1 fruit fly cellular context compared by ENCODE assay signal in the genomic region with DNA sequence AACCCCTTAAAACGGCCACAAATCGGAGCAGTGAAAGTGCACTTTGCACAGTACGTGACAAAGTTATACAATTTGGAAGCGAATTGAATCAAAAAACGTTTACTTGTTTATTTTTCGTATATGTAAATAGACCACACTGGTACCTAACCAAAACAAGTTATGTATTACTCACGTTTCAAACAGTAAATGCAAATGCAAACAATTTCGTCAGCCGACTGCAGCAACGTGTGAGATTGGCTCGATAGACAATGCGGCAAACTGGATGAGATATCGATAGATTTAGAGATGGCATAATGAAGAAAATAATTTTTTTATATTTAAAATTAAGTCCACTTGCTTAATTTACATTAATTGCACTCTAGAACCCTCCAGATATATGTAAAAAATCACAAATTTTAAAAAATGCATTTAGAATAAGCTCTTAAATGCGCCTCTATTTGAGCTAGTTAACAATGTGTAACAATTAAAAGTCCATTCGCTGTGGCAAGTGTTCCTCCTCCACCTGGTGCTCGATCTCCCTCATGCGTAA.
TF ChIP-seq lines count a peak whose summit lies in the region.

A gene (minus strand): TSS at position 257 of the 529 bp plus-strand sequence.

TF ChIP-seq in whole organism, embryonic, 481 proteins besides CTCF, POLR2A, EP300 and RAD21 (continued from another document):
- TF ChIP-seq D19A (tag; optimal IDR thresholded peaks at IDR 0.05; lab: Kevin White, UChicago) (peak; percentile 19), crc (GFP tag; optimal IDR thresholded peaks at IDR 0.05; lab: Kevin White, UChicago) (no peak), CG11504 (tag; optimal IDR thresholded peaks at IDR 0.05; lab: Kevin White, UChicago) (peak; percentile 42), Ets65A (GFP tag; lab: Kevin White, UChicago) (no peak), Bdp1 (GFP tag; optimal IDR thresholded peaks at IDR 0.05; lab: Kevin White, UChicago) (no peak), Lpt (GFP tag; optimal IDR thresholded peaks at IDR 0.05; lab: Kevin White, UChicago) (no peak), CG4424 (GFP tag; optimal IDR thresholded peaks at IDR 0.05; lab: Kevin White, UChicago) (peak; percentile 22), Jarid2 (GFP tag; optimal IDR thresholded peaks at IDR 0.05; lab: Kevin White, UChicago) (no peak), CG7357 (GFP tag; IDR thresholded peaks at IDR 0.05; lab: Robert Waterston, UW) (no peak), CG13894 (tag; optimal IDR thresholded peaks at IDR 0.05; lab: Kevin White, UChicago) (no peak), CG7987 (GFP tag; optimal IDR thresholded peaks at IDR 0.05; lab: Kevin White, UChicago) (no peak), HLH3B (GFP tag; IDR thresholded peaks at IDR 0.05; lab: Robert Waterston, UW) (no peak), pros (GFP tag; optimal IDR thresholded peaks at IDR 0.05; lab: Kevin White, UChicago) (no peak), CG6683 (GFP tag; optimal IDR thresholded peaks at IDR 0.05; lab: Kevin White, UChicago) (peak; percentile 17), CG15696 (tag; optimal IDR thresholded peaks at IDR 0.05; lab: Kevin White, UChicago) (no peak), dati (GFP tag; IDR thresholded peaks at IDR 0.05; lab: Robert Waterston, UW) (no peak), vnd (GFP tag; IDR thresholded peaks at IDR 0.05; lab: Robert Waterston, UW; ENCODE audit: partially characterized antibody) (peak; percentile 47; the same call in 2 of the 3 replicates), tap (tag; optimal IDR thresholded peaks at IDR 0.05; lab: Kevin White, UChicago) (peak; percentile 4), crol (GFP tag; IDR thresholded peaks at IDR 0.05; lab: Robert Waterston, UW) (no peak), CG10366 (GFP tag; IDR thresholded peaks at IDR 0.05; lab: Robert Waterston, UW) (no peak), CG10147 (GFP tag; optimal IDR thresholded peaks at IDR 0.05; lab: Kevin White, UChicago) (peak; percentile 21), C15 (GFP tag; IDR thresholded peaks at IDR 0.05; lab: Robert Waterston, UW) (no peak), maf-S (GFP tag; optimal IDR thresholded peaks at IDR 0.05; lab: Kevin White, UChicago) (no peak), Taf1 (GFP tag; IDR thresholded peaks at IDR 0.05; lab: Robert Waterston, UW) (no peak), nmo (GFP tag; optimal IDR thresholded peaks at IDR 0.05; lab: Kevin White, UChicago) (peak; percentile 41), Opbp (GFP tag; IDR thresholded peaks at IDR 0.05; lab: Robert Waterston, UW; ENCODE audit: partially characterized antibody) (peak; percentile 50; the same call in 1 of the 3 replicates), Atf3 (GFP tag; optimal IDR thresholded peaks at IDR 0.05; lab: Kevin White, UChicago) (no peak), cato (GFP tag; optimal IDR thresholded peaks at IDR 0.05; lab: Kevin White, UChicago; ENCODE audit: borderline replicate concordance) (no peak), CG4404 (GFP tag; IDR thresholded peaks at IDR 0.05; lab: Robert Waterston, UW) (no peak), CG17186 (GFP tag; optimal IDR thresholded peaks at IDR 0.05; lab: Kevin White, UChicago) (no peak), sim (GFP tag; IDR thresholded peaks at IDR 0.05; lab: Robert Waterston, UW) (no peak), gsb-n (tag; optimal IDR thresholded peaks at IDR 0.05; lab: Kevin White, UChicago) (no peak), emc (GFP tag; optimal IDR thresholded peaks at IDR 0.05; lab: Kevin White, UChicago) (no peak), CG31224 (GFP tag; IDR thresholded peaks at IDR 0.05; lab: Robert Waterston, UW) (no peak), CG10654 (GFP tag; optimal IDR thresholded peaks at IDR 0.05; lab: Kevin White, UChicago) (peak; percentile 6), Fer2 (tag; optimal IDR thresholded peaks at IDR 0.05; lab: Kevin White, UChicago) (no peak), BEAF-32 (GFP tag; optimal IDR thresholded peaks at IDR 0.05; lab: Kevin White, UChicago) (peak; percentile 70), wor (GFP tag; IDR thresholded peaks at IDR 0.05; lab: Robert Waterston, UW) (no peak), CG14441 (GFP tag; IDR thresholded peaks at IDR 0.05; lab: Robert Waterston, UW) (no peak), CG15011 (GFP tag; optimal IDR thresholded peaks at IDR 0.05; lab: Kevin White, UChicago) (no peak), CG14014 (GFP tag; IDR thresholded peaks at IDR 0.05; lab: Robert Waterston, UW) (no peak), yki (optimal IDR thresholded peaks at IDR 0.05; lab: Kevin White, UChicago) (no peak), CG4328 (GFP tag; optimal IDR thresholded peaks at IDR 0.05; lab: Kevin White, UChicago) (peak; percentile 27), Elba2 (GFP tag; optimal IDR thresholded peaks at IDR 0.05; lab: Kevin White, UChicago) (no peak), inv (GFP tag; IDR thresholded peaks at IDR 0.05; lab: Robert Waterston, UW; ENCODE audit: partially characterized antibody) (peak; percentile 46), mam (GFP tag; optimal IDR thresholded peaks at IDR 0.05; lab: Kevin White, UChicago) (peak; percentile 25), salm (tag; optimal IDR thresholded peaks at IDR 0.05; lab: Kevin White, UChicago) (no peak), CG9437 (GFP tag; optimal IDR thresholded peaks at IDR 0.05; lab: Kevin White, UChicago) (no peak), CG42726 (GFP tag; IDR thresholded peaks at IDR 0.05; lab: Robert Waterston, UW; ENCODE audit: partially characterized antibody) (no peak), CG6175 (GFP tag; IDR thresholded peaks at IDR 0.05; lab: Robert Waterston, UW) (no peak), Tbp (GFP tag; optimal IDR thresholded peaks at IDR 0.05; lab: Kevin White, UChicago) (no peak), CG9215 (GFP tag; IDR thresholded peaks at IDR 0.05; lab: Robert Waterston, UW) (no peak), CG2116 (GFP tag; optimal IDR thresholded peaks at IDR 0.05; lab: Kevin White, UChicago) (peak; percentile 81), Hr39 (optimal IDR thresholded peaks at IDR 0.05; lab: Kevin White, UChicago) (no peak), CG17912 (GFP tag; optimal IDR thresholded peaks at IDR 0.05; lab: Kevin White, UChicago) (no peak), CG16779 (GFP tag; IDR thresholded peaks at IDR 0.05; lab: Robert Waterston, UW) (no peak), Blimp-1 (GFP tag; optimal IDR thresholded peaks at IDR 0.05; lab: Kevin White, UChicago) (peak; percentile 54), org-1 (GFP tag; optimal IDR thresholded peaks at IDR 0.05; lab: Kevin White, UChicago) (no peak), CG7271 (tag; optimal IDR thresholded peaks at IDR 0.05; lab: Kevin White, UChicago) (no peak), zf30C (GFP tag; optimal IDR thresholded peaks at IDR 0.05; lab: Kevin White, UChicago) (no peak), MESR4 (GFP tag; optimal IDR thresholded peaks at IDR 0.05; lab: Kevin White, UChicago) (peak; percentile 77), vvl (GFP tag; IDR thresholded peaks at IDR 0.05; lab: Robert Waterston, UW) (peak; percentile 44; the same call in 1 of the 2 replicates), Max (GFP tag; optimal IDR thresholded peaks at IDR 0.05; lab: Kevin White, UChicago) (peak; percentile 36), bbx (GFP tag; IDR thresholded peaks at IDR 0.05; lab: Robert Waterston, UW; ENCODE audit: partially characterized antibody) (peak; percentile 57; the same call in 1 of the 2 replicates), br (optimal IDR thresholded peaks at IDR 0.05; lab: Kevin White, UChicago) (no peak), btn (GFP tag; optimal IDR thresholded peaks at IDR 0.05; lab: Kevin White, UChicago) (no peak), CG12155 (GFP tag; optimal IDR thresholded peaks at IDR 0.05; lab: Kevin White, UChicago) (peak; percentile 57), CG9727 (GFP tag; optimal IDR thresholded peaks at IDR 0.05; lab: Kevin White, UChicago) (peak; percentile 8), trh (GFP tag; optimal IDR thresholded peaks at IDR 0.05; lab: Kevin White, UChicago) (no peak), Xbp1 (GFP tag; optimal IDR thresholded peaks at IDR 0.05; lab: Kevin White, UChicago) (peak; percentile 18), Hmx (GFP tag; optimal IDR thresholded peaks at IDR 0.05; lab: Kevin White, UChicago) (no peak), unc-4 (GFP tag; IDR thresholded peaks at IDR 0.05; lab: Robert Waterston, UW; ENCODE audit: partially characterized antibody) (peak; percentile 72; the same call in 1 of the 2 replicates), oc (tag; optimal IDR thresholded peaks at IDR 0.05; lab: Kevin White, UChicago) (no peak), kni (GFP tag; optimal IDR thresholded peaks at IDR 0.05; lab: Kevin White, UChicago) (peak; percentile 58), Bgb (GFP tag; IDR thresholded peaks at IDR 0.05; lab: Robert Waterston, UW; ENCODE audit: partially characterized antibody) (peak; percentile 56), CG7928 (GFP tag; optimal IDR thresholded peaks at IDR 0.05; lab: Kevin White, UChicago) (no peak), sug (tag; optimal IDR thresholded peaks at IDR 0.05; lab: Kevin White, UChicago) (peak; percentile 33), CG7963 (GFP tag; IDR thresholded peaks at IDR 0.05; lab: Robert Waterston, UW; ENCODE audit: partially characterized antibody) (no peak), dmrt11E (tag; optimal IDR thresholded peaks at IDR 0.05; lab: Kevin White, UChicago) (peak; percentile 40), Rfx (GFP tag; IDR thresholded peaks at IDR 0.05; lab: Robert Waterston, UW) (peak; percentile 41; the same call in 1 of the 2 replicates), gfzf (GFP tag; optimal IDR thresholded peaks at IDR 0.05; lab: Kevin White, UChicago) (no peak), Poxn (GFP tag; IDR thresholded peaks at IDR 0.05; lab: Robert Waterston, UW) (no peak), Dip2 (GFP tag; IDR thresholded peaks at IDR 0.05; lab: Robert Waterston, UW) (no peak), CG2889 (GFP tag; IDR thresholded peaks at IDR 0.05; lab: Robert Waterston, UW) (no peak), CG15479 (GFP tag; optimal IDR thresholded peaks at IDR 0.05; lab: Kevin White, UChicago) (no peak), CG9797 (GFP tag; optimal IDR thresholded peaks at IDR 0.05; lab: Kevin White, UChicago) (no peak), sima (GFP tag; optimal IDR thresholded peaks at IDR 0.05; lab: Kevin White, UChicago) (no peak), CG10209 (GFP tag; optimal IDR thresholded peaks at IDR 0.05; lab: Kevin White, UChicago) (peak; percentile 31), fd102C (GFP tag; optimal IDR thresholded peaks at IDR 0.05; lab: Kevin White, UChicago) (no peak), H15 (GFP tag; IDR thresholded peaks at IDR 0.05; lab: Robert Waterston, UW) (no peak), CG12659 (GFP tag; optimal IDR thresholded peaks at IDR 0.05; lab: Kevin White, UChicago) (peak; percentile 57), NFAT (GFP tag; IDR thresholded peaks at IDR 0.05; lab: Robert Waterston, UW) (no peak), Neu2 (GFP tag; optimal IDR thresholded peaks at IDR 0.05; lab: Kevin White, UChicago; ENCODE audit: borderline replicate concordance) (no peak), pb (GFP tag; optimal IDR thresholded peaks at IDR 0.05; lab: Kevin White, UChicago) (no peak), CG8924 (tag; optimal IDR thresholded peaks at IDR 0.05; lab: Kevin White, UChicago) (peak; percentile 28), CG14050 (GFP tag; IDR thresholded peaks at IDR 0.05; lab: Robert Waterston, UW) (no peak; the same call in 2 of the 3 replicates), bab2 (GFP tag; optimal IDR thresholded peaks at IDR 0.05; lab: Kevin White, UChicago) (no peak), tup (GFP tag; optimal IDR thresholded peaks at IDR 0.05; lab: Kevin White, UChicago) (no peak), Dll (GFP tag; IDR thresholded peaks at IDR 0.05; lab: Robert Waterston, UW; ENCODE audit: partially characterized antibody) (peak; percentile 79), Sry-δ (GFP tag; optimal IDR thresholded peaks at IDR 0.05; lab: Kevin White, UChicago) (peak; percentile 71), croc (GFP tag; conservative IDR thresholded peaks at IDR 0.05; lab: Robert Waterston, UW) (no peak), pzg (GFP tag; optimal IDR thresholded peaks at IDR 0.05; lab: Kevin White, UChicago) (peak; percentile 36), CG7372 (GFP tag; IDR thresholded peaks at IDR 0.05; lab: Robert Waterston, UW) (no peak), CG31441 (GFP tag; IDR thresholded peaks at IDR 0.05; lab: Robert Waterston, UW) (peak; percentile 49; the same call in 1 of the 2 replicates), tll (GFP tag; optimal IDR thresholded peaks at IDR 0.05; lab: Kevin White, UChicago) (no peak), E2f1 (GFP tag; IDR thresholded peaks at IDR 0.05; lab: Robert Waterston, UW) (no peak), seq (GFP tag; IDR thresholded peaks at IDR 0.05; lab: Robert Waterston, UW) (no peak), Hmr (GFP tag; optimal IDR thresholded peaks at IDR 0.05; lab: Kevin White, UChicago) (peak; percentile 30), GATAe (GFP tag; conservative IDR thresholded peaks at IDR 0.05; lab: Robert Waterston, UW) (no peak), CG7786 (GFP tag; optimal IDR thresholded peaks at IDR 0.05; lab: Kevin White, UChicago) (no peak), CG10543 (GFP tag; optimal IDR thresholded peaks at IDR 0.05; lab: Kevin White, UChicago) (no peak), gce (GFP tag; IDR thresholded peaks at IDR 0.05; lab: Robert Waterston, UW) (no peak), CG11398 (GFP tag; optimal IDR thresholded peaks at IDR 0.05; lab: Kevin White, UChicago) (no peak), CG17385 (GFP tag; optimal IDR thresholded peaks at IDR 0.05; lab: Kevin White, UChicago) (peak; percentile 37), Lim3 (GFP tag; IDR thresholded peaks at IDR 0.05; lab: Robert Waterston, UW) (no peak), wek (GFP tag; optimal IDR thresholded peaks at IDR 0.05; lab: Kevin White, UChicago) (no peak), CG18599 (GFP tag; optimal IDR thresholded peaks at IDR 0.05; lab: Kevin White, UChicago) (peak; percentile 56), unpg (GFP tag; optimal IDR thresholded peaks at IDR 0.05; lab: Kevin White, UChicago) (peak; percentile 41), Camta (GFP tag; optimal IDR thresholded peaks at IDR 0.05; lab: Kevin White, UChicago) (no peak), Side (GFP tag; optimal IDR thresholded peaks at IDR 0.05; lab: Kevin White, UChicago) (no peak), twi (tag; optimal IDR thresholded peaks at IDR 0.05; lab: Kevin White, UChicago) (no peak), eve (GFP tag; optimal IDR thresholded peaks at IDR 0.05; lab: Kevin White, UChicago) (no peak), BtbVII (GFP tag; optimal IDR thresholded peaks at IDR 0.05; lab: Kevin White, UChicago) (no peak), CG12391 (tag; optimal IDR thresholded peaks at IDR 0.05; lab: Kevin White, UChicago) (peak; percentile 67), Antp (GFP tag; optimal IDR thresholded peaks at IDR 0.05; lab: Kevin White, UChicago) (no peak)
